Worm (Caenorhabditis elegans): ENCODE results near the gene F10D7.4.

ce11 chrX:17420585-17421459 is 38.9 kb upstream of the F10D7.4 start:
- peak; percentile 96 for TF ChIP-seq ama-1 (optimal IDR thresholded peaks at IDR 0.05)
- no peak for TF ChIP-seq ama-1 (GFP tag; optimal IDR thresholded peaks at IDR 0.05)
- TF ChIP-seq let-607 (tag; optimal IDR thresholded peaks at IDR 0.05) = no peak
- no peak for TF ChIP-seq rec-8 (tag; optimal IDR thresholded peaks at IDR 0.05)
